Worm (Caenorhabditis elegans) whole organism, mixed stage, embryonic: ENCODE data around the gene ptl-1.

ENCODE experiments used
- nhr-76 ChIP-seq: sonication (generic microtip); optimal IDR thresholded peaks from 2 replicates; lab custom pipeline; 2017; ENCODE audit warnings: missing biosample characterization, missing genetic modification characterization
- unc-39 ChIP-seq: fragments of 150-350 bp; optimal IDR thresholded peaks from 2 replicates; lab custom pipeline; 2014; ENCODE audit warnings: missing biosample characterization, missing genetic modification characterization
- unc-62 ChIP-seq: fragments of 150-350 bp; optimal IDR thresholded peaks from 2 replicates; lab custom pipeline; 2014; ENCODE audit warnings: missing biosample characterization, missing genetic modification reagents, missing genetic modification characterization

- TF ChIP-seq unc-39 (tag; lab: Kevin White, UChicago) = no peak
- TF ChIP-seq nhr-76 (tag; lab: Kevin White, UChicago) = no peak
- TF ChIP-seq unc-62 = no peak
These were observed at the start of gene ptl-1 for ce11 chrIII:764884-765283.
